Worm (Caenorhabditis elegans): ENCODE results near the gene F12E12.6.

F12E12.6 gene

DNA sequence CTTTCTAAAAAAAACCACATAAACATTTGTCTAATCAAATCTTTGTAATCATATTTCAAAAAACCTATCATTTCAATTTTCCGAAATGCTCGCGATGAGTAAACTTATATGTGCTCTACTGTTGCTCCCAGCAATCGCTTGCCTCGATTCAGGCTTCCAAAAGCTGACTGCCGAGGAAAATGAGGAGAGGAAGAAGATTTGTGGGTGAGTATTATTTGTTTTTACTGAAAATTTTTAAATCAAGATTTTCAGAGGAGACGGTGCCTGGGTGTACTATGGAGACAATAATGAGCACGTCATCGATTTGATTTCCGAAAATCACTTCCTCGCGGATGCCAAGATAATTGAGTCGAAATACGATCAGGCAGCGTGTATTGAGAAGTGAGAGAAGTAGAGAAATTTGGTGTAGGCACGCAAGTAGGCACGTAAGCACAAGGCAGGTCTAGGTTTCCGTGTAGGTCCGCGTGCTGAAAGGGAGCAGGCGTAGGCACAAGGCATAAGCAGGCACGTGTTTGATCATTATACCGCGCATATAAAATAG lies 12.5 kb downstream of the F12E12.6 start, which contains the start of gene C46E10.1:
TSS of gene C46E10.1 (plus strand) at position 51 of the 541 bp plus-strand sequence.
- TF ChIP-seq pag-3 (tag; optimal IDR thresholded peaks at IDR 0.05; ENCODE audit: borderline replicate concordance, insufficient read depth) (no peak), ceh-90 (tag; optimal IDR thresholded peaks at IDR 0.05) (no peak), isw-1 (GFP tag; IDR thresholded peaks at IDR 0.05) (no peak), nhr-28 (tag; optimal IDR thresholded peaks at IDR 0.05) (no peak), grh-1 (GFP tag; IDR thresholded peaks at IDR 0.05) (no peak), C34B4.2 (tag; optimal IDR thresholded peaks at IDR 0.05) (no peak), unc-98 (GFP tag; IDR thresholded peaks at IDR 0.05) (no peak), tbx-2 (tag; optimal IDR thresholded peaks at IDR 0.05) (no peak), nhr-76 (tag; optimal IDR thresholded peaks at IDR 0.05) (no peak), elt-3 (tag; optimal IDR thresholded peaks at IDR 0.05) (no peak), snu-23 (GFP tag; optimal IDR thresholded peaks at IDR 0.05) (no peak), tlp-1 (tag; optimal IDR thresholded peaks at IDR 0.05) (no peak), nhr-19 (GFP tag; conservative IDR thresholded peaks at IDR 0.05) (no peak), alr-1 (tag; optimal IDR thresholded peaks at IDR 0.05; ENCODE audit: borderline replicate concordance) (no peak), rnt-1 (tag; optimal IDR thresholded peaks at IDR 0.05) (no peak), lin-14 (GFP tag; optimal IDR thresholded peaks at IDR 0.05) (no peak), nhr-12 (tag; optimal IDR thresholded peaks at IDR 0.05) (no peak)

DNA sequence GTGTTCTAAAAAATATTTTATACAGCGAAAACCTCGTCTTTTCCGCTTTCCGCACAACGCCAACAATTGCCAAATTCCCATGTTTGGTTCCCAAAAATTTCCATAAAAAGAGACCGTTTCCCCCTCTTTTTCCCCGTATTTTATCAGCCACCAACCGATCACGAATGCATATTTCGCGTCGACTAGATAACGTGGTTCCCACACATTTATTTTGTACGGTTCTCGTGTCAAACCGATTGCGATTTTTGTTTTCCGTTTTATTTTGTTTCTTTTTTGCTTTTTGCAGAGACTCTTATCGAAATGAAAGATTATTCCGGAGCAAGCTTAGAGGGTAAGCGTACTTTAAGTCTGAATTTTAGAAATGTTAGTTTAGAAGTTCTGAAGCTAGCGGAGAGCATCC lies 15.7 kb downstream of the F12E12.6 start, which contains the start of gene C46E10.3:
TSS of gene C46E10.3 (plus strand) at position 301 of the 400 bp plus-strand sequence.
- TF ChIP-seq snpc-4 (tag; optimal IDR thresholded peaks at IDR 0.05): no peak
- no peak for TF ChIP-seq nhr-85 (tag)
- TF ChIP-seq unc-130 (tag; optimal IDR thresholded peaks at IDR 0.05): no peak
- TF ChIP-seq lsy-2 (tag; optimal IDR thresholded peaks at IDR 0.05): no peak
- no peak for TF ChIP-seq sup-37 (GFP tag; optimal IDR thresholded peaks at IDR 0.05)
- TF ChIP-seq snu-23 (GFP tag; optimal IDR thresholded peaks at IDR 0.05): no peak
- TF ChIP-seq fkh-8 (tag; optimal IDR thresholded peaks at IDR 0.05): no peak
- no peak for TF ChIP-seq ces-1 (GFP tag; optimal IDR thresholded peaks at IDR 0.05)
- TF ChIP-seq efl-3 (GFP tag; optimal IDR thresholded peaks at IDR 0.05): no peak
- no peak for TF ChIP-seq elt-3 (tag; optimal IDR thresholded peaks at IDR 0.05)
- TF ChIP-seq unc-30 (tag; optimal IDR thresholded peaks at IDR 0.05): no peak
- no peak for TF ChIP-seq nhr-20 (tag; optimal IDR thresholded peaks at IDR 0.05)
- no peak for TF ChIP-seq zag-1 (tag; optimal IDR thresholded peaks at IDR 0.05)
- TF ChIP-seq ceh-63 (GFP tag; optimal IDR thresholded peaks at IDR 0.05): no peak
- no peak for TF ChIP-seq mep-1 (tag; optimal IDR thresholded peaks at IDR 0.05)

DNA sequence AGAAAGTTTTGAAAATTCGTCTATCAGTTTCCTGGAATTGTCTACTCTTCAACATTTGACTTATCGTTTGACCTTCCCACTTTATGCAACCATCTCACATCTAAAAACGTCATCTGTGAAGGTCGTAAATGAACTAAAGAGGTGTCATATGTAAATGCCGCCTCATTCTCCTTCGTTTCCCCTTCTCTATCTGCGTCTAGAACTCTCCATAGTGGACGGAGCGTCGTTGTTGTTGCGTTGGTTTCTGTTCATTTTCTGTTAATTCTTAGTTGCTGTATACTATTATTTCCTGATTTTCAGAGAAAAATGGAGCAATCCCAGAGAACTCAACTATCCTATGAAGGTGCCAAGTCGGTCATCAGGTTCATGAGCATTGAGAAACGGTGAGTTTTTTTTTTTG lies 19.8 kb downstream of the F12E12.6 start, which contains the start of gene fbxc-52:
TSS of gene fbxc-52 (plus strand) at position 301 of the 400 bp plus-strand sequence.
- TF ChIP-seq nhr-84 (tag; optimal IDR thresholded peaks at IDR 0.05) (no peak), nhr-19 (GFP tag; conservative IDR thresholded peaks at IDR 0.05) (no peak)

DNA sequence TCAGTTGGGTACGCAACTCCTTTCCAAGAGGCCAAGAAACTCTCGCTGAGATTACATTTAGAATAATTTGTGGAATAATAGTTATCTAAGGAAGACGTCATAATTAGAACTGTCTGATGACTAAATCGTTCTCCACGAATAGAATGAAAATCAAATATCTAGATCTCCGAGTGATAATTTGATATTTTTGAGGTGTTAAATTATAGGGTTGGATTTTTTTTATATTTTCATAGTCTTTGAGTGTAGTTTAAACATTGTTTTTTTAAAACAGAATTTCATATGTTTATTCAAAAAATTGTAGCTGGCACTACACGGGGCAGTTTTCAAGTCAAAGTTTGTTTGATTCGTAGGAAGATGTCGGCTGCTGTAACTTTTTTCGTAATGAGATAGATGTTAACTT lies 20.3 kb downstream of the F12E12.6 start, which contains the start of gene srh-99:
TSS of gene srh-99 (minus strand) at position 101 of the 400 bp plus-strand sequence.
- no peak for TF ChIP-seq fos-1 (tag; optimal IDR thresholded peaks at IDR 0.05)
- no peak for TF ChIP-seq unc-130 (tag; optimal IDR thresholded peaks at IDR 0.05)

DNA sequence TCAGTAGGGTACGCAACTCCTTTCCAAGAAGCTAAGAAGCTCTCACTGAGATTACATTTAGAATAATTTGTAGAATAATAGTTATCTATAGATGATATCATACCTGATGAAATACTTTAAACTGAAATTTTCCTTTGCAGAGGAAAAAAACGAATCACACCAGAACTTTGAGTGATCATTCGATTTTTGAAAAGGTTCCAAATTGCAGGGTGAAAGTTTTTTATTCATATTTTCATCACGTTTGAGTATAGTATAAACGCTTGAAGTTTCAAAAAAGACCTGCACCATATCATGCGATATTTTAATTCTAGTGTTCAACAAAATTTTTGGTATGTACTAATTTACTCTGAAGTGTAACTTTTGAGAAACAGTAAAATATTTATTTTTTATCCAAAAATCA lies 22.1 kb downstream of the F12E12.6 start, which contains the start of gene srh-100:
TSS of gene srh-100 (minus strand) at position 101 of the 400 bp plus-strand sequence.
- no peak for TF ChIP-seq irx-1 (tag; optimal IDR thresholded peaks at IDR 0.05)
- no peak for TF ChIP-seq ceh-88 (GFP tag; IDR thresholded peaks at IDR 0.05)
- no peak for TF ChIP-seq ets-5 (GFP tag; IDR thresholded peaks at IDR 0.05)
- no peak for TF ChIP-seq nhr-90 (tag; optimal IDR thresholded peaks at IDR 0.05; ENCODE audit: poor library complexity)
- no peak for TF ChIP-seq ces-1 (GFP tag; optimal IDR thresholded peaks at IDR 0.05)
- no peak for TF ChIP-seq zip-4 (GFP tag; optimal IDR thresholded peaks at IDR 0.05)
- no peak for TF ChIP-seq hlh-4 (tag; optimal IDR thresholded peaks at IDR 0.05)
- TF ChIP-seq fkh-8 (tag; optimal IDR thresholded peaks at IDR 0.05): no peak
- no peak for TF ChIP-seq nhr-47 (tag; optimal IDR thresholded peaks at IDR 0.05)
- no peak for TF ChIP-seq efl-1 (optimal IDR thresholded peaks at IDR 0.05)
- no peak for TF ChIP-seq efl-1 (GFP tag; optimal IDR thresholded peaks at IDR 0.05 in 1 of 2)
- no peak for TF ChIP-seq pax-3 (tag; optimal IDR thresholded peaks at IDR 0.05)
- TF ChIP-seq zag-1 (tag; optimal IDR thresholded peaks at IDR 0.05): no peak
- TF ChIP-seq nhr-77 (tag; optimal IDR thresholded peaks at IDR 0.05): no peak
- no peak for TF ChIP-seq ztf-4 (tag; optimal IDR thresholded peaks at IDR 0.05)

All from whole organism, L1 larva.